Fruit fly (Drosophila melanogaster) whole organism, embryonic: ENCODE data around the gene CG1986.

Experiments used
- CG10462 ChIP-seq: fragments of 200-800 bp; sonication (Bioruptor generic); optimal IDR thresholded peaks from 2 replicates; lab custom pipeline; 2016; ENCODE audit warnings: missing biosample characterization, missing genetic modification characterization
- CG2712 ChIP-seq: fragments of 200-800 bp; optimal IDR thresholded peaks from 3 replicates; lab custom pipeline; 2019; ENCODE audit warnings: missing biosample characterization, mild to moderate bottlenecking, missing genetic modification characterization, moderate library complexity
- Camta ChIP-seq: fragments of 200-800 bp; sonication (Bioruptor generic); optimal IDR thresholded peaks from 2 replicates; lab custom pipeline; 2016; ENCODE audit warnings: missing biosample characterization, missing genetic modification characterization
- CoRest ChIP-seq: fragments of 200-800 bp; sonication (Bioruptor generic); optimal IDR thresholded peaks from 3 replicates; lab custom pipeline; 2018; ENCODE audit warnings: missing biosample characterization, mild to moderate bottlenecking, missing genetic modification characterization, moderate library complexity
- NC2α ChIP-seq: fragments of 200-800 bp; sonication (Bioruptor generic); optimal IDR thresholded peaks from 2 replicates; lab custom pipeline; 2016; ENCODE audit warnings: missing biosample characterization, missing genetic modification characterization

Gene CG1986

DNA sequence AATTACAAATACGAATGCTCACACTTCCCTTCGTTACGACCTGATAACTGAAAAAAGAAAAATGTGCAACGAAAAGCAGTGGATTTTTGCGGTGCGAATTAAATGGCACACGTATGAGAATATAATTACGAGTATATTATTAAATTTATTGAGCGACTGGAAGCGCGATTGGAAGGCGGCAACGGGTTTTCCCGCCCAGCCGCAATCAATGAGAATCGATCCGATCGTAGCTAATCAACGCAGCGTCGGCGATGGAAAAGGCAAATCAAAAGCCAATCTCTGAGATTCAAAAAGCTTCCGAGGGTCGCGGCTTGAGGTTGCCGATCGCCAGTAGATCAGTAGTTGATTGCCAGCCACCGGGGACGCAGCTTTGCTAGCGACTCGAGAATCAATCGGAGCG, 46.0 kb downstream of the CG1986 start, which contains the start of gene Ser7:
Gene Ser7 (plus strand): TSS at position 352 of the 400 bp plus-strand sequence.
- TF ChIP-seq NC2α (GFP tag; lab: Kevin White, UChicago), result no peak
- no peak for TF ChIP-seq CoRest
- TF ChIP-seq CG10462 (GFP tag; lab: Kevin White, UChicago), result no peak
- TF ChIP-seq CG2712 (tag; lab: Kevin White, UChicago), result no peak
- no peak for TF ChIP-seq Camta (GFP tag; lab: Kevin White, UChicago)
